Worm (Caenorhabditis elegans) whole organism, L4 larva: Measurements from ENCODE around the gene sru-2.
A peak's percentile ranks its signal among the peaks of the same experiment; 100 is the strongest.

Experiments
- F26F4.8 ChIP-seq: fragments of 200-800 bp; sonication (Bioruptor generic); conservative IDR thresholded peaks from 2 replicates; pipeline ENCODE4 v1.3.6; 2022; ENCODE audit warnings: missing genetic modification characterization, missing compliant biosample characterization
- F49E8.2 ChIP-seq: sonication (generic microtip); optimal IDR thresholded peaks from 2 replicates; lab custom pipeline; 2016; ENCODE audit warnings: missing compliant biosample characterization, mild to moderate bottlenecking, missing genetic modification characterization, borderline replicate concordance
- R02D3.7 ChIP-seq: fragments of 150-350 bp; sonication (generic microtip); optimal IDR thresholded peaks from 3 replicates; lab custom pipeline; 2014; ENCODE audit warnings: missing biosample characterization, missing genetic modification characterization
- Y75B8A.6 ChIP-seq: fragments of 200-800 bp; sonication (Bioruptor generic); IDR thresholded peaks from 2 replicates; pipeline ENCODE4 v1.3.6; 2022; ENCODE audit warnings: missing genetic modification reagents, missing genetic modification characterization, missing compliant biosample characterization
- aha-1 ChIP-seq: fragments of 150-350 bp; peaks from one replicate; lab custom pipeline; 2014; ENCODE audit warnings: missing biosample characterization, missing genetic modification characterization
- ama-1 ChIP-seq: fragments of 150-350 bp; optimal IDR thresholded peaks from 2 replicates; lab custom pipeline; 2014; ENCODE audit warnings: inconsistent platforms, mixed read lengths
- arid-1 ChIP-seq: fragments of 200-800 bp; sonication (Bioruptor generic); conservative IDR thresholded peaks from 2 replicates; pipeline ENCODE4 v1.3.6; 2022; ENCODE audit warnings: missing genetic modification reagents, missing genetic modification characterization, missing compliant biosample characterization
- ceh-20 ChIP-seq: fragments of 200-800 bp; sonication (Bioruptor generic); IDR thresholded peaks from 2 replicates; pipeline ENCODE4 v1.3.6; 2022; ENCODE audit warnings: missing genetic modification reagents, missing genetic modification characterization, missing compliant biosample characterization
- ceh-62 ChIP-seq: sonication (generic microtip); optimal IDR thresholded peaks from 2 replicates; lab custom pipeline; 2017; ENCODE audit warnings: missing biosample characterization, missing genetic modification characterization
- daf-16 ChIP-seq, 3 experiments: sonication (generic microtip); optimal IDR thresholded peaks; 2 replicates each; lab custom pipeline; 2016 to 2017; ENCODE audit warnings: missing genetic modification characterization in 3 of 3, missing genetic modification reagents in 3 of 3, mild to moderate bottlenecking in 2 of 3, missing compliant biosample characterization in 2 of 3, missing biosample characterization in 1 of 3, moderate library complexity in 1 of 3
- dmd-6 ChIP-seq: fragments of 200-800 bp; sonication (Bioruptor generic); IDR thresholded peaks from 2 replicates; pipeline ENCODE4 v1.3.6; 2022; ENCODE audit warnings: missing genetic modification reagents, missing genetic modification characterization, missing compliant biosample characterization
- dpl-1 ChIP-seq: fragments of 150-350 bp; optimal IDR thresholded peaks from 2 replicates; lab custom pipeline; 2014; ENCODE audit warnings: missing biosample characterization, missing genetic modification reagents, missing genetic modification characterization
- duxl-1 ChIP-seq: sonication (generic microtip); optimal IDR thresholded peaks from 2 replicates; lab custom pipeline; 2016; ENCODE audit warnings: mild to moderate bottlenecking, missing genetic modification characterization, moderate library complexity, missing compliant biosample characterization; ENCODE audit not compliant: poor library complexity
- egl-27 ChIP-seq: sonication (generic microtip); optimal IDR thresholded peaks from 3 replicates; lab custom pipeline; 2017; ENCODE audit warnings: missing biosample characterization, missing genetic modification reagents, missing genetic modification characterization
- egl-43 ChIP-seq: fragments of 200-800 bp; sonication (Bioruptor generic); IDR thresholded peaks from 2 replicates; pipeline ENCODE4 v1.3.6; 2022; ENCODE audit warnings: missing genetic modification reagents, missing genetic modification characterization, missing compliant biosample characterization
- fos-1 ChIP-seq: fragments of 150-350 bp; optimal IDR thresholded peaks from 2 replicates; lab custom pipeline; 2014; ENCODE audit warnings: missing biosample characterization, missing genetic modification characterization
- hlh-11 ChIP-seq: fragments of 200-800 bp; sonication (Bioruptor generic); optimal IDR thresholded peaks from 2 replicates; lab custom pipeline; 2018; ENCODE audit warnings: mild to moderate bottlenecking, missing genetic modification characterization, missing compliant biosample characterization
- hlh-30 ChIP-seq: sonication (generic microtip); optimal IDR thresholded peaks from 2 replicates; lab custom pipeline; 2017; ENCODE audit warnings: antibody characterized with exemption, mild to moderate bottlenecking, missing genetic modification characterization, missing compliant biosample characterization; ENCODE audit not compliant: insufficient read depth
- lim-7 ChIP-seq: fragments of 200-800 bp; sonication (Bioruptor generic); IDR thresholded peaks from 2 replicates; pipeline ENCODE4 v1.3.6; 2022; ENCODE audit warnings: missing genetic modification characterization, missing compliant biosample characterization
- lin-1 ChIP-seq: fragments of 200-800 bp; sonication (Bioruptor generic); IDR thresholded peaks from 2 replicates; pipeline ENCODE4 v1.3.6; 2022; ENCODE audit warnings: missing genetic modification reagents, missing genetic modification characterization, missing compliant biosample characterization
- lin-29 ChIP-seq: fragments of 200-800 bp; sonication (Bioruptor generic); IDR thresholded peaks from 2 replicates; pipeline ENCODE4 v1.3.6; 2022; ENCODE audit warnings: missing genetic modification reagents, missing genetic modification characterization, missing compliant biosample characterization
- lin-38 ChIP-seq: fragments of 200-800 bp; sonication (Bioruptor generic); IDR thresholded peaks from 2 replicates; pipeline ENCODE4 v1.3.6; 2022; ENCODE audit warnings: missing genetic modification reagents, missing genetic modification characterization, missing compliant biosample characterization
- lir-3 ChIP-seq: sonication (generic microtip); optimal IDR thresholded peaks from 2 replicates; lab custom pipeline; 2016; ENCODE audit warnings: mild to moderate bottlenecking, missing genetic modification characterization, missing compliant biosample characterization
- lsy-2 ChIP-seq, 2 experiments: fragments of 150-350 bp in 1 of 2; sonication (generic microtip) in 1 of 2; optimal IDR thresholded peaks; 2 replicates each; lab custom pipeline; 2014 to 2017; ENCODE audit warnings: missing biosample characterization in 2 of 2, missing genetic modification characterization in 2 of 2
- madf-5 ChIP-seq, 2 experiments: fragments of 200-800 bp; sonication (Bioruptor generic); IDR thresholded peaks; 2 replicates each; pipeline ENCODE4 v1.3.6; 2022; ENCODE audit warnings: missing compliant biosample characterization in 2 of 2, missing genetic modification characterization in 2 of 2
- madf-9 ChIP-seq: fragments of 200-800 bp; sonication (Bioruptor generic); conservative IDR thresholded peaks from 2 replicates; pipeline ENCODE4 v1.3.6; 2022; ENCODE audit warnings: missing genetic modification reagents, missing genetic modification characterization, missing compliant biosample characterization
- mep-1 ChIP-seq: fragments of 150-350 bp; sonication (generic microtip); optimal IDR thresholded peaks from 3 replicates; lab custom pipeline; 2014; ENCODE audit warnings: missing biosample characterization, missing genetic modification characterization
- mes-2 ChIP-seq: sonication (generic microtip); optimal IDR thresholded peaks from 2 replicates; lab custom pipeline; 2016; ENCODE audit warnings: missing genotype, mild to moderate bottlenecking, missing genetic modification characterization, missing compliant biosample characterization; ENCODE audit not compliant: poor library complexity, severe bottlenecking
- nhr-102 ChIP-seq: sonication (generic microtip); optimal IDR thresholded peaks from 2 replicates; lab custom pipeline; 2016; ENCODE audit warnings: mild to moderate bottlenecking, missing genetic modification characterization, moderate library complexity, missing compliant biosample characterization
- nhr-111 ChIP-seq: fragments of 200-800 bp; sonication (Bioruptor generic); optimal IDR thresholded peaks from 2 replicates; lab custom pipeline; 2018; ENCODE audit warnings: mild to moderate bottlenecking, missing genetic modification characterization, missing compliant biosample characterization
- nhr-25 ChIP-seq: sonication (generic microtip); optimal IDR thresholded peaks from 2 replicates; lab custom pipeline; 2017; ENCODE audit warnings: missing genetic modification characterization, mild to moderate bottlenecking, missing compliant biosample characterization, antibody characterized with exemption, moderate library complexity, borderline replicate concordance; ENCODE audit not compliant: insufficient read depth
- nhr-28 ChIP-seq: fragments of 150-350 bp; optimal IDR thresholded peaks from 2 replicates; lab custom pipeline; 2014; ENCODE audit warnings: missing biosample characterization, missing genetic modification characterization
- nhr-42 ChIP-seq: fragments of 200-800 bp; sonication (Bioruptor generic); IDR thresholded peaks from 2 replicates; pipeline ENCODE4 v1.3.6; 2022; ENCODE audit warnings: missing genetic modification characterization, missing compliant biosample characterization
- nhr-77 ChIP-seq: fragments of 150-350 bp; optimal IDR thresholded peaks from 2 replicates; lab custom pipeline; 2014; ENCODE audit warnings: missing biosample characterization, missing genetic modification characterization
- pha-4 ChIP-seq, 2 experiments: fragments of 150-350 bp in 1 of 2; fragments of 200-800 bp in 1 of 2; sonication (Bioruptor generic) in 1 of 2; IDR thresholded peaks in 1 of 2; optimal IDR thresholded peaks in 1 of 2; 2 replicates each; pipeline versions ENCODE4 v1.3.6 to Lab custom; 2014 to 2022; ENCODE audit warnings: missing genetic modification characterization in 2 of 2, missing genetic modification reagents in 2 of 2, missing biosample characterization in 1 of 2, missing compliant biosample characterization in 1 of 2
- php-3 ChIP-seq: fragments of 200-800 bp; sonication (Bioruptor generic); IDR thresholded peaks from 2 replicates; pipeline ENCODE4 v1.3.6; 2022; ENCODE audit warnings: missing genetic modification reagents, missing genetic modification characterization, missing compliant biosample characterization
- pqm-1 ChIP-seq: sonication (generic microtip); optimal IDR thresholded peaks from 2 replicates; lab custom pipeline; 2017; ENCODE audit warnings: missing biosample characterization, missing genetic modification characterization
- set-16 ChIP-seq: fragments of 200-800 bp; sonication (Bioruptor generic); IDR thresholded peaks from 2 replicates; pipeline ENCODE4 v1.3.6; 2022; ENCODE audit warnings: missing genetic modification reagents, missing genetic modification characterization, missing compliant biosample characterization
- snpc-1.2 ChIP-seq: fragments of 200-800 bp; sonication (Bioruptor generic); IDR thresholded peaks from 2 replicates; pipeline ENCODE4 v1.3.6; 2022; ENCODE audit warnings: missing genetic modification reagents, missing genetic modification characterization, missing compliant biosample characterization
- spr-1 ChIP-seq: sonication (generic microtip); optimal IDR thresholded peaks from 2 replicates; lab custom pipeline; 2016; ENCODE audit warnings: mild to moderate bottlenecking, missing genetic modification characterization, missing compliant biosample characterization
- vab-7 ChIP-seq: fragments of 200-800 bp; sonication (Bioruptor generic); IDR thresholded peaks from 2 replicates; pipeline ENCODE4 v1.3.6; 2022; ENCODE audit warnings: missing genetic modification reagents, missing genetic modification characterization, missing compliant biosample characterization
- ztf-7 ChIP-seq: fragments of 150-350 bp; optimal IDR thresholded peaks from 2 replicates; lab custom pipeline; 2014; ENCODE audit warnings: missing biosample characterization, missing genetic modification characterization

sru-2 gene

DNA sequence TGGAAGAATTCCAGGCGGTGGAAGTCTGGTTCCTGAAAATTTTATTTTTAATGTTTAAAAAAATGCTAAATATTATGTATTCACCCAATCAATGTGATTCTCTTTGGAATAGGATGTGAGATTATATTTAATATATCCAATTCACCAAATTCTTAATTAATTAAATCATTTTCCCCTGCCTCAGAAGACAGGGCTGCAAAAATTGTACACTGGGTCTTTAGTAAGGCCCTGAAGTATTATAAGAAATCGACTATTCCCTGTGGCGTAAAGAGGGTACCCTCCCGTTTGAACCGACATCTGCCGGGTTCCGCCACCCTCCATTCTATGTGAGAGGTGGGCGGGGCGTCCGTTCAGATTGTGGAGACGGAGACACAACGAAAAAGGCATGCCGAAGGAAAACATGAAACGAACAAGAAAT is 25.2 kb downstream of the sru-2 start (continued):
- TF ChIP-seq lim-7 (GFP tag; lab: Robert Waterston, UW) = 0 out of 2 replicates have a peak, but pooled peaks have one; percentile 26
- TF ChIP-seq nhr-25 (tag; lab: Kevin White, UChicago) = peak; percentile 17
- TF ChIP-seq ama-1 (lab: Kevin White, UChicago) = peak; percentile 52
- TF ChIP-seq dmd-6 = peak; percentile 46
- TF ChIP-seq php-3 (GFP tag; lab: Robert Waterston, UW) = no peak; the same call in 1 of the 2 replicates
- peak; percentile 56; the same call in 1 of the 2 replicates for TF ChIP-seq pha-4 (GFP tag; IDR thresholded peaks at IDR 0.05; lab: Robert Waterston, UW)
- no peak for TF ChIP-seq pha-4 (tag; optimal IDR thresholded peaks at IDR 0.05; lab: Kevin White, UChicago)
- peak; percentile 27 for TF ChIP-seq spr-1 (tag; lab: Kevin White, UChicago)
- peak; percentile 62 for TF ChIP-seq duxl-1 (tag; lab: Kevin White, UChicago)
- no peak for TF ChIP-seq fos-1
- no peak for TF ChIP-seq nhr-111 (GFP tag; lab: Kevin White, UChicago)
- TF ChIP-seq mep-1 (tag; lab: Kevin White, UChicago) = peak; percentile 90
- no peak for TF ChIP-seq nhr-28 (tag; lab: Kevin White, UChicago)
- TF ChIP-seq ztf-7 (tag; lab: Kevin White, UChicago) = peak; percentile 19
- no peak for TF ChIP-seq F26F4.8 (GFP tag; lab: Robert Waterston, UW)
- peak; percentile 65 for TF ChIP-seq hlh-11 (tag; lab: Kevin White, UChicago)
- TF ChIP-seq ceh-20 (GFP tag; lab: Robert Waterston, UW) = peak; percentile 40; the same call in 1 of the 2 replicates
- TF ChIP-seq ceh-62 (tag; lab: Kevin White, UChicago) = no peak
- TF ChIP-seq, all 104 proteins: peak for 50

DNA sequence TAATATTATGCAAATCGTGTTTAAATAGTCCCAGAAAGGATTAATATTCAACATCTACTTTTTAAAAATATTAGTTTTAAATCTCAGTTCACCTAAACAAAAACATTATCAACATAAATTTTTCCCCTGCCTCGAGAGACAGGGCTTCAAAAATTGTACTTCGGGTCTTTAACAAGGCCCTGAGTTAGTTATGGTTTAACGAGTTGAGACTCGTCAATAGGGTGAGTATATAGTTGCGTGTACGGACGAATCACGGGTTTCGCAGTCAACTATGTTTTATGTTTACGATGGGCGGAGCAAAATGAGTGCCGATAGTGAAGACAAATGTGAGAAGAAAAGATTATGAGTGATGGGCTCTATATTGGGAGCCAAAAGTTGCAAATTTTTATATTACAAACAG is 25.6 kb downstream of the sru-2 start:
- TF ChIP-seq lin-38 (GFP tag; lab: Robert Waterston, UW) = peak; percentile 2; the same call in 1 of the 2 replicates
- peak; percentile 99 for TF ChIP-seq aha-1
- peak; percentile 19 for TF ChIP-seq hlh-11 (tag; lab: Kevin White, UChicago)
- TF ChIP-seq daf-16 (GFP tag; optimal IDR thresholded peaks at IDR 0.05; lab: Kevin White, UChicago) = no peak
- TF ChIP-seq daf-16 (tag; optimal IDR thresholded peaks at IDR 0.05; lab: Kevin White, UChicago) = peak; percentile 85
- 0 out of 2 replicates have a peak, but pooled peaks have one; percentile 6 for TF ChIP-seq snpc-1.2 (GFP tag; lab: Robert Waterston, UW)
- peak; percentile 36 for TF ChIP-seq nhr-102 (tag; lab: Kevin White, UChicago)
- TF ChIP-seq arid-1 = no peak
- TF ChIP-seq pqm-1 (tag; lab: Kevin White, UChicago) = peak; percentile 8
- TF ChIP-seq php-3 (GFP tag; lab: Robert Waterston, UW) = peak; percentile 43; the same call in 1 of the 2 replicates
- TF ChIP-seq set-16 (GFP tag; lab: Robert Waterston, UW) = no peak
- TF ChIP-seq mes-2 (tag; lab: Kevin White, UChicago) = peak; percentile 54
- TF ChIP-seq lir-3 (tag; lab: Kevin White, UChicago) = no peak

DNA sequence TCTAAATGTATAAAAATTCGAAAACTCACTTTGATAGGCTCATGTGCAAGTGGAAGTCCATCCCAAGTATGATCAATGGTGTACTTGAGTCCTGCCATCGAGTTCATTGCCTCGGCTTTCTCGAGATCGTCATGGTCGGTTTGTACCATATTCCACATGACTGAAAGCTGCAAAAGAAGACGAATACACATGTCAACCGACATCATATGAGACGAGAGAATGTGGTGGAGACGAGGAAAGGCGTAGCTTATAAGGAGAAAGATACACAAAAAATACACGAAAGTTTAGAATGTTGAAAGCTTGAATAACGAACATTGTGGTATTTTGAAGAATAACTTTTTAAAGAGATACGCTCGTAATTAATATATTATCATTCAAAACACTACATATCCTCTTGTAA is 26.8 kb downstream of the sru-2 start, which contains the start of gene C33A12.3:
Gene C33A12.3 (minus strand): TSS at position 167 of the 400 bp plus-strand sequence.
- no peak for TF ChIP-seq R02D3.7
- peak; percentile 58 for TF ChIP-seq hlh-30 (tag; lab: Kevin White, UChicago)

DNA sequence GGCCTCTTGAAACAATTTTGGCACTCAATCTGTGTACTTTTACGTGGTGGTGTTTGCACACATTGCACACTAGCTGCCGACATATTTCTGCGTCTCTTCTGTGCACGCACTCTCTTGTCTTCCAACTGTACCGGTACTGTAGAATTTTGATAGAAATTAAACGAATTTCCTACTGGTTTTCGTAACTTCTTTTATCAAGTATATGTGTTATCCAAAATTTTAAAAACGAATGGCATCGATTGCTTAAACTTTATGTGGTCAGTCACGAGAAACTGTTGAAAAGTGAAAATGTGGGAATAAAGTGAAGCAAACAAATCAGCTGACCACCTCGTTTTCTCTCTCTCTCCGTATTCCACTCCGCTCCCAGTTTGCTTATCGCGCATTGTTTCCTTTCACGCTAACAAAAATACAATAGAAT is 27.3 kb downstream of the sru-2 start:
- TF ChIP-seq lsy-2 (tag; optimal IDR thresholded peaks at IDR 0.05; lab: Kevin White, UChicago) = peak in 1 of 2 experiments; percentile 51
- TF ChIP-seq nhr-77 (tag; lab: Kevin White, UChicago) = peak; percentile 78
- TF ChIP-seq snpc-1.2 (GFP tag; lab: Robert Waterston, UW) = no peak
- TF ChIP-seq egl-27 (tag; lab: Kevin White, UChicago) = no peak
- TF ChIP-seq lin-1 (GFP tag; lab: Robert Waterston, UW) = no peak; the same call in 1 of the 2 replicates
- TF ChIP-seq ceh-62 (tag; lab: Kevin White, UChicago) = no peak
- TF ChIP-seq Y75B8A.6 (GFP tag; lab: Robert Waterston, UW) = no peak
- TF ChIP-seq php-3 (GFP tag; lab: Robert Waterston, UW) = no peak
- TF ChIP-seq nhr-42 (GFP tag; lab: Robert Waterston, UW) = no peak
- peak; percentile 94 for TF ChIP-seq aha-1
- TF ChIP-seq madf-5 (GFP tag; IDR thresholded peaks at IDR 0.05; lab: Robert Waterston, UW) = no peak
- TF ChIP-seq F49E8.2 (tag; lab: Kevin White, UChicago) = no peak
- no peak for TF ChIP-seq madf-9 (GFP tag; lab: Robert Waterston, UW)
- no peak for TF ChIP-seq lin-29 (GFP tag; lab: Robert Waterston, UW)
- peak; percentile 77 for TF ChIP-seq hlh-30 (tag; lab: Kevin White, UChicago)
- no peak for TF ChIP-seq vab-7 (GFP tag; lab: Robert Waterston, UW)
- peak; percentile 22 for TF ChIP-seq dpl-1 (GFP tag; lab: Kevin White, UChicago)
- TF ChIP-seq ceh-20 (GFP tag; lab: Robert Waterston, UW) = no peak
- TF ChIP-seq egl-43 = no peak
- TF ChIP-seq set-16 (GFP tag; lab: Robert Waterston, UW) = no peak
